Fruit fly (Drosophila melanogaster): ENCODE measurements around the gene CG32755.

Gene CG32755

DNA sequence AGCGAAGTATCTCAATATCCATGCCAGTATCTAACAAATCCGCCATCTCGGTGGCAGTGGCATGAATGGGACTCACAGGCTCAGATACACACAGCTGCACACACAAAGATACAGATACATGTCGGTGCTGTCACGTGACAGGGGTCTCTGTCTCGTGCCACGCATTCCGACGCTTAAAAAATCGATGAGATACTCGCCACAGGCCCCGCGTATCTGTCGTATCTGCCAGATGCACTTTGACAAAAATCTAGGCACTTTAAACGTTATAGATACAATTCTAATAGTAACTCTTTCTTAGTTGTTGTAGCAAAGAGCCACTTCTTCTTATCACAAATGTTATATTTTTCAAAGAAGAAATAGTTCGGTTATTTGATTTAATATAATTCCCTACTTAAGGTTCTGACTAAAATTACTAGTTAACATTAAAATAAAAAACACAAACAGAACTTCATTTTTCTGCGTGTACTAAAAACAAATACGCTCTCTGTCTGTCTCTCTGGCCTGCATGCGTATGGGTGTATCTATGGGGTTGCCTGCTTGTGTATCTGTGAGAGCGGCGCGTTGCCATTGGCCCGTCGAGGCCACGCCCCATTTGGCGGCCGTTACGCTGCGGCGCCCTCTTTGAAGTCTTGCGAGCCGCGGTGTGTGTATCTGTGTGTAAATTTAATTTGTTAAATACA, 50.8 kb downstream of the CG32755 start, which contains the start of gene CG4766 (continued):
- no peak for TF ChIP-seq D (optimal IDR thresholded peaks at IDR 0.05)
- TF ChIP-seq D (GFP tag; optimal IDR thresholded peaks at IDR 0.05) = peak; percentile 88
- peak; percentile 41 for TF ChIP-seq Dip3 (GFP tag; optimal IDR thresholded peaks at IDR 0.05)
- TF ChIP-seq CG6272 (GFP tag; IDR thresholded peaks at IDR 0.05) = peak; percentile 50
- TF ChIP-seq Poxn (GFP tag; IDR thresholded peaks at IDR 0.05) = no peak
- TF ChIP-seq Oaz (GFP tag; IDR thresholded peaks at IDR 0.05) = peak; percentile 43; the same call in 1 of the 2 replicates
- TF ChIP-seq CG9727 (GFP tag; optimal IDR thresholded peaks at IDR 0.05) = peak; percentile 92
- no peak for TF ChIP-seq Doc2 (GFP tag; IDR thresholded peaks at IDR 0.05)
- TF ChIP-seq nerfin-1 (tag; optimal IDR thresholded peaks at IDR 0.05) = peak; percentile 91
- TF ChIP-seq z (GFP tag; IDR thresholded peaks at IDR 0.05) = no peak
- peak; percentile 86 for TF ChIP-seq croc (GFP tag; conservative IDR thresholded peaks at IDR 0.05)
- peak; percentile 74 for TF ChIP-seq CG10147 (GFP tag; optimal IDR thresholded peaks at IDR 0.05)
- 0 out of 2 replicates have a peak, but pooled peaks have one; percentile 22 for TF ChIP-seq CG43689 (GFP tag; IDR thresholded peaks at IDR 0.05)
- peak; percentile 52 for TF ChIP-seq CG10431 (GFP tag; optimal IDR thresholded peaks at IDR 0.05)
- TF ChIP-seq shn (GFP tag; optimal IDR thresholded peaks at IDR 0.05) = peak; percentile 83
- TF ChIP-seq ems (GFP tag; optimal IDR thresholded peaks at IDR 0.05) = peak; percentile 74
- peak; percentile 83 for TF ChIP-seq lilli (GFP tag; optimal IDR thresholded peaks at IDR 0.05)
- TF ChIP-seq tna (GFP tag; IDR thresholded peaks at IDR 0.05; ENCODE audit: partially characterized antibody) = no peak
- TF ChIP-seq CG3407 (GFP tag; optimal IDR thresholded peaks at IDR 0.05) = peak; percentile 78
- peak; percentile 70 for TF ChIP-seq CG7372 (GFP tag; IDR thresholded peaks at IDR 0.05)
- TF ChIP-seq dm (GFP tag; optimal IDR thresholded peaks at IDR 0.05) = peak; percentile 68
- no peak for TF ChIP-seq ham (GFP tag; IDR thresholded peaks at IDR 0.05)
- peak; percentile 87 for TF ChIP-seq CG10209 (GFP tag; optimal IDR thresholded peaks at IDR 0.05)
- peak; percentile 61 for TF ChIP-seq CG12071 (GFP tag; optimal IDR thresholded peaks at IDR 0.05)
- TF ChIP-seq Sry-δ (GFP tag; optimal IDR thresholded peaks at IDR 0.05) = peak; percentile 36
- TF ChIP-seq CoRest (tag; optimal IDR thresholded peaks at IDR 0.05) = peak; percentile 90
- no peak for TF ChIP-seq Opbp (GFP tag; IDR thresholded peaks at IDR 0.05; ENCODE audit: partially characterized antibody)
- peak; percentile 81 for TF ChIP-seq CG10543 (GFP tag; optimal IDR thresholded peaks at IDR 0.05)
- TF ChIP-seq Sin3A (optimal IDR thresholded peaks at IDR 0.05) = no peak
- peak; percentile 84 for TF ChIP-seq Oli (tag; optimal IDR thresholded peaks at IDR 0.05)
- peak; percentile 83 to 87 for TF ChIP-seq dpn (GFP tag; optimal IDR thresholded peaks at IDR 0.05)
- TF ChIP-seq CG7987 (GFP tag; optimal IDR thresholded peaks at IDR 0.05) = peak; percentile 40
- peak; percentile 86 for TF ChIP-seq CG4404 (GFP tag; IDR thresholded peaks at IDR 0.05)
- no peak for TF ChIP-seq emc (GFP tag; optimal IDR thresholded peaks at IDR 0.05)
- no peak for TF ChIP-seq yki (optimal IDR thresholded peaks at IDR 0.05)
- peak; percentile 53 for TF ChIP-seq pb (GFP tag; optimal IDR thresholded peaks at IDR 0.05)
- TF ChIP-seq lab (GFP tag; optimal IDR thresholded peaks at IDR 0.05) = peak; percentile 84
- no peak for TF ChIP-seq Gsc (GFP tag; IDR thresholded peaks at IDR 0.05)
- peak; percentile 75 for TF ChIP-seq sd (tag; optimal IDR thresholded peaks at IDR 0.05)
- no peak for TF ChIP-seq D19B (GFP tag; optimal IDR thresholded peaks at IDR 0.05)
- TF ChIP-seq gsb (GFP tag; IDR thresholded peaks at IDR 0.05) = 0 out of 2 replicates have a peak, but pooled peaks have one; percentile 42
- peak; percentile 87 for TF ChIP-seq CG13775 (GFP tag; optimal IDR thresholded peaks at IDR 0.05)
- TF ChIP-seq CG18764 (GFP tag; optimal IDR thresholded peaks at IDR 0.05) = peak; percentile 64
- peak; percentile 54; the same call in 2 of the 3 replicates for TF ChIP-seq Aef1 (GFP tag; IDR thresholded peaks at IDR 0.05)
- TF ChIP-seq CG7786 (GFP tag; optimal IDR thresholded peaks at IDR 0.05) = peak; percentile 85
- TF ChIP-seq CG1792 (GFP tag; optimal IDR thresholded peaks at IDR 0.05) = peak; percentile 61
- peak; percentile 77 for TF ChIP-seq Ada2b (GFP tag; IDR thresholded peaks at IDR 0.05)
- no peak for TF ChIP-seq CG4360 (GFP tag; IDR thresholded peaks at IDR 0.05)
- TF ChIP-seq grn (GFP tag; optimal IDR thresholded peaks at IDR 0.05) = peak; percentile 73
- TF ChIP-seq CG11456 (GFP tag; IDR thresholded peaks at IDR 0.05) = no peak; the same call in 2 of the 3 replicates
- peak; percentile 51; the same call in 1 of the 3 replicates for TF ChIP-seq Mrtf (GFP tag; IDR thresholded peaks at IDR 0.05)

Measured in whole organism, embryonic.